Worm (Caenorhabditis elegans): ENCODE results near the gene enri-1.

The enri-1 gene

DNA sequence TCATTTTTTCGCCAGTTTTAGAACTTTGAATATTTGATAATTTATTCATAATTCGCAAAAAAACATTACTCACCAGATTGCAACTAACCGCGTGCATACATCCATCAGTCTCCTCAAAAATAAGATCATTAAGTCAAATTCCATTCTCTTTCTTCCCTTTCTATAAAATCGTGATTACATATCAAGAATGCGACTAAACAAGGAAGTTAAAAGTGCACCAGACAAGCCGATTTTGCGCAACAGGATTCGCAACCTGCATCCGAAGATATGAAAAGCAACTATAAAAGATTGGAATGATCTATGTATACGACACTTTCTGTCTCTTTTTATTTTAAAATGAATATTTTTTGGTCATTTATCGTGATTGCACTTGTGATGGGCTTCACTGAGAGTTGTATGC lies 27.5 kb upstream of the enri-1 start, which contains the start of gene hpo-25:
TSS of gene hpo-25 (plus strand) at position 301 of the 400 bp plus-strand sequence.
- TF ChIP-seq cog-1 (tag; optimal IDR thresholded peaks at IDR 0.05), result no peak
- TF ChIP-seq tab-1 (GFP tag; IDR thresholded peaks at IDR 0.05), result no peak
- TF ChIP-seq ref-1 (GFP tag; conservative IDR thresholded peaks at IDR 0.05), result no peak
- no peak for TF ChIP-seq ztf-23 (GFP tag; IDR thresholded peaks at IDR 0.05)
- no peak for TF ChIP-seq ztf-29 (GFP tag; IDR thresholded peaks at IDR 0.05)
- no peak for TF ChIP-seq T22C8.4 (GFP tag; IDR thresholded peaks at IDR 0.05)
- TF ChIP-seq flt-1 (GFP tag; IDR thresholded peaks at IDR 0.05), result no peak
- no peak for TF ChIP-seq klf-2 (GFP tag; conservative IDR thresholded peaks at IDR 0.05)
- TF ChIP-seq med-1 (GFP tag; optimal IDR thresholded peaks at IDR 0.05; ENCODE audit: insufficient read depth), result no peak

- no peak for TF ChIP-seq ztf-29 (GFP tag; IDR thresholded peaks at IDR 0.05)
- no peak for TF ChIP-seq ref-1 (GFP tag; conservative IDR thresholded peaks at IDR 0.05)
- TF ChIP-seq cog-1 (tag; optimal IDR thresholded peaks at IDR 0.05), result no peak
- TF ChIP-seq tab-1 (GFP tag; IDR thresholded peaks at IDR 0.05), result no peak
- TF ChIP-seq T22C8.4 (GFP tag; IDR thresholded peaks at IDR 0.05), result no peak
- no peak for TF ChIP-seq med-1 (GFP tag; optimal IDR thresholded peaks at IDR 0.05; ENCODE audit: insufficient read depth)
- TF ChIP-seq flt-1 (GFP tag; IDR thresholded peaks at IDR 0.05), result no peak
- no peak for TF ChIP-seq ztf-23 (GFP tag; IDR thresholded peaks at IDR 0.05)
- TF ChIP-seq klf-2 (GFP tag; conservative IDR thresholded peaks at IDR 0.05), result no peak
Observed at ce11 chrII:2366623-2367365, 25.4 kb upstream of the enri-1 start, which contains the start of the genes F43C11.12 and F16G10.5. TSS of gene F43C11.12 (minus strand) at chrII:2366723. TSS of gene F16G10.5 (plus strand) at chrII:2367315.

ce11 chrII:2363673-2364072 lies 22.3 kb upstream of the enri-1 start, which contains the start of gene F43C11.11:
TSS of gene F43C11.11 (minus strand) at chrII:2363773.
- TF ChIP-seq ref-1 (GFP tag; conservative IDR thresholded peaks at IDR 0.05), result no peak
- TF ChIP-seq tab-1 (GFP tag; IDR thresholded peaks at IDR 0.05), result no peak
- TF ChIP-seq T22C8.4 (GFP tag; IDR thresholded peaks at IDR 0.05), result no peak
- TF ChIP-seq med-1 (GFP tag; optimal IDR thresholded peaks at IDR 0.05; ENCODE audit: insufficient read depth), result no peak
- no peak for TF ChIP-seq cog-1 (tag; optimal IDR thresholded peaks at IDR 0.05)
- TF ChIP-seq flt-1 (GFP tag; IDR thresholded peaks at IDR 0.05), result no peak
- TF ChIP-seq ztf-29 (GFP tag; IDR thresholded peaks at IDR 0.05), result no peak
- TF ChIP-seq ztf-23 (GFP tag; IDR thresholded peaks at IDR 0.05), result no peak

DNA sequence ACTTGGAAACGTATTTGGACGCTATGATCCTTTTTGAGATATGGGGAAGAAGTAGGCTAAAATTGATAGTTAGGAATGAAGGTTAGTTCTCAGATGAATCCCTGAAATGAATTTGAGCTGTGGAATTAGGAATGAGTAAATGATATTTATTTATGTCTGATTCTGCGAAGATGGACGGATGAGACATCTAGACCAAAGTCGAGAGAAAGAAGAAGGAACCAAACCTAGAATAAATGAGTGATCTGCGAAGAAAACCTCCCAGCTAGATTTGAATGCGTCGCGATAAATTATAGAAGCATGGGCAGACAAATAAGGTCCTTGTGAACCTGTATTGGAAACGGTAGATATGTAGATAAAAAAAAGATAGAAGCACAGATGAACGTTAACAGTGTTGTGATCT lies 18.6 kb upstream of the enri-1 start, which contains the start of gene F43C11.16:
TSS of gene F43C11.16 (minus strand) at position 101 of the 400 bp plus-strand sequence.
- TF ChIP-seq ref-1 (GFP tag; conservative IDR thresholded peaks at IDR 0.05), result no peak
- TF ChIP-seq med-1 (GFP tag; optimal IDR thresholded peaks at IDR 0.05; ENCODE audit: insufficient read depth), result no peak
- TF ChIP-seq ztf-29 (GFP tag; IDR thresholded peaks at IDR 0.05), result no peak
- no peak for TF ChIP-seq tab-1 (GFP tag; IDR thresholded peaks at IDR 0.05)
- TF ChIP-seq T22C8.4 (GFP tag; IDR thresholded peaks at IDR 0.05), result no peak

- TF ChIP-seq flt-1 (GFP tag; IDR thresholded peaks at IDR 0.05), result no peak
- TF ChIP-seq med-1 (GFP tag; optimal IDR thresholded peaks at IDR 0.05; ENCODE audit: insufficient read depth), result no peak
- TF ChIP-seq cog-1 (tag; optimal IDR thresholded peaks at IDR 0.05), result no peak
- TF ChIP-seq T22C8.4 (GFP tag; IDR thresholded peaks at IDR 0.05), result no peak
- TF ChIP-seq ref-1 (GFP tag; conservative IDR thresholded peaks at IDR 0.05), result no peak
- no peak for TF ChIP-seq ztf-23 (GFP tag; IDR thresholded peaks at IDR 0.05)
- no peak for TF ChIP-seq ztf-29 (GFP tag; IDR thresholded peaks at IDR 0.05)
- TF ChIP-seq tab-1 (GFP tag; IDR thresholded peaks at IDR 0.05), result no peak
- TF ChIP-seq klf-2 (GFP tag; conservative IDR thresholded peaks at IDR 0.05), result no peak
Observed at ce11 chrII:2356795-2357194, 15.4 kb upstream of the enri-1 start, which contains the start of gene F43C11.1. TSS of gene F43C11.1 (plus strand) at chrII:2357095.

DNA sequence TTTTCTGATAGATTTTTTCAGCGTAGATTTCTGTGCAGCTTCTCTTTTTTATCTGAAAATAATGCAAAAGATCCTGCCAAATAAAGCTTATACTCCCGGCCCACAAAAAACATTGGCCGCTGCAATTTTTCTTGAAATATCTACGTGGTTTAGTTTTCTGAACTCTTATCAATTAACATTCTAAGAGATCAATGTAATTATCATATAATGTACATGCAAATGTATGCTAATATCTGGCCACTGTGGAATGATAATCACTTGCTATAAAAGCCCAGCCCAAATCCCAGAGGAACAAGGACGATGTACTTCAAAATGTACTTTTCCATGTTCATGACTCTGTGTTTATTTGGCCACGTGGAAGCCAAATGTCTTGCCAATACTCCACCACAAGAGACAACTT lies 13.1 kb upstream of the enri-1 start, which contains the start of gene F43C11.2:
TSS of gene F43C11.2 (plus strand) at position 301 of the 400 bp plus-strand sequence.
- TF ChIP-seq ref-1 (GFP tag; conservative IDR thresholded peaks at IDR 0.05) (no peak), tab-1 (GFP tag; IDR thresholded peaks at IDR 0.05) (no peak), flt-1 (GFP tag; IDR thresholded peaks at IDR 0.05) (no peak), ztf-23 (GFP tag; IDR thresholded peaks at IDR 0.05) (no peak), cog-1 (tag; optimal IDR thresholded peaks at IDR 0.05) (no peak), ztf-29 (GFP tag; IDR thresholded peaks at IDR 0.05) (no peak), med-1 (GFP tag; optimal IDR thresholded peaks at IDR 0.05; ENCODE audit: insufficient read depth) (no peak), klf-2 (GFP tag; conservative IDR thresholded peaks at IDR 0.05) (no peak), T22C8.4 (GFP tag; IDR thresholded peaks at IDR 0.05) (no peak)

- TF ChIP-seq tab-1 (GFP tag; IDR thresholded peaks at IDR 0.05), result no peak
- no peak for TF ChIP-seq klf-2 (GFP tag; conservative IDR thresholded peaks at IDR 0.05)
- no peak for TF ChIP-seq ref-1 (GFP tag; conservative IDR thresholded peaks at IDR 0.05)
- no peak for TF ChIP-seq cog-1 (tag; optimal IDR thresholded peaks at IDR 0.05)
- TF ChIP-seq T22C8.4 (GFP tag; IDR thresholded peaks at IDR 0.05), result no peak
- no peak for TF ChIP-seq ztf-29 (GFP tag; IDR thresholded peaks at IDR 0.05)
- TF ChIP-seq flt-1 (GFP tag; IDR thresholded peaks at IDR 0.05), result no peak
- TF ChIP-seq med-1 (GFP tag; optimal IDR thresholded peaks at IDR 0.05; ENCODE audit: insufficient read depth), result no peak
Observed at ce11 chrII:2353012-2353411, 11.6 kb upstream of the enri-1 start, which contains the start of gene F43C11.3. TSS of gene F43C11.3 (plus strand) at chrII:2353312.

ce11 chrII:2352546-2352945 lies 11.1 kb upstream of the enri-1 start, which contains the start of gene F43C11.10:
TSS of gene F43C11.10 (minus strand) at chrII:2352646.
- TF ChIP-seq klf-2 (GFP tag; conservative IDR thresholded peaks at IDR 0.05) (no peak), tab-1 (GFP tag; IDR thresholded peaks at IDR 0.05) (no peak), ztf-29 (GFP tag; IDR thresholded peaks at IDR 0.05) (no peak), ref-1 (GFP tag; conservative IDR thresholded peaks at IDR 0.05) (no peak)

DNA sequence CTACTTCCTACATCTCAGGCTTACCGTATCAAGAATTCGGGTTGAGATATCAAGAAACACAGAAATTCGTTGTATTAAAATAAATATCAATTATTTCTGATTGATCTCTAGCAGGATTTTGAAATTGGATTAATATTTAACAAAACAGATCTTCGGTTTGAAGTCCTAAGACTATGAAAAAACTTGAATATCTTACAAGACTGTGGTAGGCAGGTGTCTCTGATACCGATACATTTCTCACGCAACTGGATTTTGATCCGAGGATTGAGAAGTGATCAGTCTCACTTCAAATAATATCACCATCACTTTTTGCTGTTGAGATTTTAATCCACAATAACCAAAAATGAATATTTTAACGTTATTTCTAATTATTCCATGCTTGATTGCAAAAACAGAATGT lies 5.3 kb upstream of the enri-1 start, which contains the start of gene F43C11.4:
TSS of gene F43C11.4 (plus strand) at position 301 of the 400 bp plus-strand sequence.
- TF ChIP-seq tab-1 (GFP tag; IDR thresholded peaks at IDR 0.05) (no peak), klf-2 (GFP tag; conservative IDR thresholded peaks at IDR 0.05) (no peak), cog-1 (tag; optimal IDR thresholded peaks at IDR 0.05) (no peak), med-1 (GFP tag; optimal IDR thresholded peaks at IDR 0.05; ENCODE audit: insufficient read depth) (no peak), flt-1 (GFP tag; IDR thresholded peaks at IDR 0.05) (no peak), ref-1 (GFP tag; conservative IDR thresholded peaks at IDR 0.05) (no peak), T22C8.4 (GFP tag; IDR thresholded peaks at IDR 0.05) (no peak), ztf-29 (GFP tag; IDR thresholded peaks at IDR 0.05) (no peak), ztf-23 (GFP tag; IDR thresholded peaks at IDR 0.05) (no peak)
